Fruit fly (Drosophila melanogaster) ovary, adult (tissue): ENCODE data around the gene Naa80.

Experiments used
- CG17801 ChIP-seq: fragments of 200-800 bp; optimal IDR thresholded peaks from 2 replicates; lab custom pipeline; 2019; ENCODE audit warnings: missing biosample characterization, mild to moderate bottlenecking, missing genetic modification characterization, moderate library complexity; ENCODE audit not compliant: partially characterized antibody

The Naa80 gene

dm6 chr3R:9759360-9760191, 8.1 kb upstream of the Naa80 start, which contains the start of gene Mpi:
Mpi (plus strand) TSS chr3R:9759622.
- peak; percentile 72 for TF ChIP-seq CG17801 (GFP tag; lab: Kevin White, UChicago)

- no peak for TF ChIP-seq CG17801 (GFP tag; lab: Kevin White, UChicago)
Observed at dm6 chr3R:9762955-9763931, 4.4 kb upstream of the Naa80 start, which contains the start of the genes Snap24 and CG8478. Snap24 (minus strand) TSS chr3R:9763150. CG8478 (plus strand) TSS chr3R:9763650.

- TF ChIP-seq CG17801 (GFP tag; lab: Kevin White, UChicago), result no peak
Observed at dm6 chr3R:9768884-9769283, 1.2 kb downstream of the Naa80 start, which contains the start of gene MED6. MED6 (minus strand) TSS chr3R:9768984.

- no peak for TF ChIP-seq CG17801 (GFP tag; lab: Kevin White, UChicago)
Observed at dm6 chr3R:9770127-9770526, 2.5 kb downstream of the Naa80 start.

dm6 chr3R:9771519-9771972, 3.9 kb downstream of the Naa80 start, which contains the start of gene CG9471:
CG9471 (minus strand) TSS chr3R:9771542.
- peak; percentile 95 for TF ChIP-seq CG17801 (GFP tag; lab: Kevin White, UChicago)

dm6 chr3R:9774147-9774546, 6.5 kb downstream of the Naa80 start, which contains the start of gene Whamy:
Whamy (minus strand) TSS chr3R:9774419.
- no peak for TF ChIP-seq CG17801 (GFP tag; lab: Kevin White, UChicago)

- no peak for TF ChIP-seq CG17801 (GFP tag; lab: Kevin White, UChicago)
Observed at dm6 chr3R:9774821-9775220, 7.2 kb downstream of the Naa80 start, which contains the start of gene topi. topi (plus strand) TSS chr3R:9775121.

- peak; percentile 81 for TF ChIP-seq CG17801 (GFP tag; lab: Kevin White, UChicago)
Observed at dm6 chr3R:9777941-9778360, 10.3 kb downstream of the Naa80 start, which contains the start of gene RpS29. RpS29 (plus strand) TSS chr3R:9778042.

dm6 chr3R:9779764-9780163, 12.1 kb downstream of the Naa80 start, which contains the start of gene CG12947:
CG12947 (plus strand) TSS chr3R:9780064.
- no peak for TF ChIP-seq CG17801 (GFP tag; lab: Kevin White, UChicago)

- peak; percentile 55 for TF ChIP-seq CG17801 (GFP tag; lab: Kevin White, UChicago)
Observed at dm6 chr3R:9783240-9783917, 15.7 kb downstream of the Naa80 start.

- no peak for TF ChIP-seq CG17801 (GFP tag; lab: Kevin White, UChicago)
Observed at dm6 chr3R:9784341-9785062, 16.9 kb downstream of the Naa80 start, which contains the start of the genes MtnA and CG8500. MtnA (minus strand) TSS chr3R:9784370. CG8500 (plus strand) TSS chr3R:9784653.

- TF ChIP-seq CG17801 (GFP tag; lab: Kevin White, UChicago), result peak; percentile 84
Observed at dm6 chr3R:9791177-9791806, 23.7 kb downstream of the Naa80 start, which contains the start of the genes CG12945 and CG8507. CG12945 (minus strand) TSS chr3R:9791221. CG8507 (plus strand) TSS chr3R:9791483.
